Worm (Caenorhabditis elegans): Measurements from ENCODE around the gene T22G5.1.

ce11 chrV:13923851-13924250 is 47.2 kb downstream of the T22G5.1 start, which contains the start of gene srxa-11:
- TF ChIP-seq nhr-12 (tag; optimal IDR thresholded peaks at IDR 0.05) (no peak), lsy-2 (tag; optimal IDR thresholded peaks at IDR 0.05) (no peak), nhr-19 (GFP tag; conservative IDR thresholded peaks at IDR 0.05) (no peak), ces-1 (GFP tag; optimal IDR thresholded peaks at IDR 0.05) (no peak)

All from whole organism, L1 larva.